Worm (Caenorhabditis elegans): ENCODE results near the gene set-3.

DNA sequence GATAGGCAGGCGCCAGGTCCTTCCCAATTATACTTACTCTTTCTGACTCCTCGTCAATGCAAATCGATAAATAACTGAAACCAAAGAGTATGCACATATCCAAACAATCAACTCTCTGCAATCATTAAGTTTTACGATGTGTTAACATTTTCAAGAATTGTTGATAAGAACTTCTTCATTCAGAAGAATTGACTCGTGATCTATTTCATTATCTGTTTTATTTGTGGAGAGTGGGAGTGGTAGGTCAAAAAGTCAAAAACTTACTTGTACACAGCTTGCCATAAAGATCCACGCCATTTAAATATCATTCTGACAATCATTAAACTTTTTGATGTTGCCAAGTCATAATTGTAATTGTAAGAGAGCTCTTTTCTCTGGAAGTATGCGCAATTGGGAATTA, 5.0 kb downstream of the set-3 start:
- no peak for TF ChIP-seq dao-5 (tag; optimal IDR thresholded peaks at IDR 0.05)
- no peak for TF ChIP-seq him-1 (tag; optimal IDR thresholded peaks at IDR 0.05)
